Worm (Caenorhabditis elegans): ENCODE results near the gene lgc-44.

lgc-44 gene

DNA sequence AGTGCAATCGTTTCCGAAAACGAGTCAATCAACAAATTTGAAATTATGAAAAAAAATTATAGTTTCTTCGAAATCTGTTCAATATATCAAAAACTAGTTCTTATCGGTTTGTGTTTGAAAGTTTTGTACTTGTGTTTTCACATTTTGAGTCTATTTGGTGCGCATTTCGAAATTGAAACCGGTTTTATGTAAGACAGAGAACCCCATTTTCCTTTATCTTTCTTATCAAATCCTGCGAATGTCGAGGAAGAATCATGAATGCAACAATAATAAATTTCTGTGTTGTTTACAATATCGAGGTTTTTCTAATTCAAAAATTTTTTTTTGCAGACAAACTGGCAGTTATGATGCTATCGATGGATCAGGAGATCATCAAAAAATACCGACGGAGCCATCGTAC is 10.5 kb upstream of the lgc-44 start:
- TF ChIP-seq nhr-21 (tag; optimal IDR thresholded peaks at IDR 0.05) (peak; percentile 10), ceh-16 (tag; optimal IDR thresholded peaks at IDR 0.05) (no peak), unc-62 (GFP tag; optimal IDR thresholded peaks at IDR 0.05) (no peak), snpc-4 (tag; optimal IDR thresholded peaks at IDR 0.05) (no peak), ztf-1 (GFP tag; conservative IDR thresholded peaks at IDR 0.05) (no peak), unc-39 (tag; optimal IDR thresholded peaks at IDR 0.05) (no peak), egl-27 (tag; optimal IDR thresholded peaks at IDR 0.05) (no peak), nhr-25 (tag; optimal IDR thresholded peaks at IDR 0.05) (peak; percentile 21)

DNA sequence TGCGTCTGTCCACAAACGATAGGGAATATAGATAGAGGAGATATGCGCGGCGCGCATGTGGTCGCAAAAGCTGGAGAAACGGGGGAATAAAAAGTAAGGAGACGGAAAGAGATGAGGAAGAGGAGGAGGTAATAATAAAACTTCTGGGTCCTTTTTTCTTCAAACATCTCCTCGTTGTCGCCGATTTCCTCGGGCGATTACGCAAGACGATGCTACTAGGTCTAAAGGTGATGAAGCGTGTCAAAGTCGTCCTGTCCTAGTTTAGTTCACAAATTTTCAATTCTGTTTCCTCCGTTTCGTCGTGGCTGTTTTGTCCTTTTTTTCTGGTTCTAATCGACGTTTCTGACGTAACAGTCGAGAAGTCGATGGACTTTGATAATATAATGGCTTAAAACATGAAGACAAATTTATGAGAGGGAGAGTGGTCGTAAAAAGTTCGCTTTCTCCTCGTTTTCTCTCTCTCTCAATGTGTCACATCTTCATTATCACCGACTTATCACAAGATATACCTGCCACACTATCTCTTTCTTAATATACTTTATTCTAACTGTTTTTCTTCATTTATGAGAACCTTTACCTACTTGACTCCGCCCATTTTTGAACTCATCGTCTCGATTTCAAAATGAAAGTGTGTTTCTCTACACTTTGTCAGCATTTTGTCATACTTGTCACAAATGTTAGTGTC is 8.3 kb upstream of the lgc-44 start:
- TF ChIP-seq crh-2 (tag; optimal IDR thresholded peaks at IDR 0.05) (peak; percentile 49), nhr-25 (tag; optimal IDR thresholded peaks at IDR 0.05) (no peak), blmp-1 (tag; optimal IDR thresholded peaks at IDR 0.05; ENCODE audit: insufficient read depth) (peak; percentile 98), sma-9 (GFP tag; optimal IDR thresholded peaks at IDR 0.05) (peak; percentile 56), sma-9 (tag; optimal IDR thresholded peaks at IDR 0.05) (no peak), nhr-77 (tag; optimal IDR thresholded peaks at IDR 0.05) (no peak), lin-11 (tag; optimal IDR thresholded peaks at IDR 0.05) (no peak), fos-1 (tag; optimal IDR thresholded peaks at IDR 0.05) (peak; percentile 0), nhr-21 (tag; optimal IDR thresholded peaks at IDR 0.05) (peak; percentile 4), unc-55 (GFP tag; optimal IDR thresholded peaks at IDR 0.05) (no peak), nhr-237 (tag; optimal IDR thresholded peaks at IDR 0.05) (no peak)

DNA sequence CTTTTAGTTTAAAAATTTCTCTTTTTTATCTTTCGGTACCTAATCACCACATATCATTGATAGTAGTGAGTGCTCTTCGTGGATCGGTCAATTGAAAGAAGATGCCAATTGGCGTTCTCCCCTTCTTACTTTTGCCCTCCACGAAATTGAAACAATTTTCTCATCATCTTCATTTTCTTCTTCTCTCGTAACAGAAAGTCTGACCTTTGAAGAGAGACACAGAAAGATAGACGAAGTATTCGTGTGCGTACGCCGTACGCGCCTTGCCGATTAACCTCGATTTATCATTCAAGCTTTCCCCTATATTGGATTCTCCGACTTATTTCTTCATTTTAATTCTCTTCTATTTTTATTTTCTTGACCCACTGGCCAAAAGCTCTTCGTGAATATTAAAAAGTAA is 5.1 kb upstream of the lgc-44 start:
- TF ChIP-seq mab-5 (tag; optimal IDR thresholded peaks at IDR 0.05) (no peak), sem-4 (tag; optimal IDR thresholded peaks at IDR 0.05) (peak; percentile 0), nhr-77 (tag; optimal IDR thresholded peaks at IDR 0.05) (no peak), nhr-12 (tag; optimal IDR thresholded peaks at IDR 0.05) (no peak), C34F6.9 (tag; optimal IDR thresholded peaks at IDR 0.05) (peak; percentile 45), blmp-1 (tag; optimal IDR thresholded peaks at IDR 0.05; ENCODE audit: insufficient read depth) (peak; percentile 17), lsy-2 (tag; optimal IDR thresholded peaks at IDR 0.05) (peak in 1 of 2 experiments; percentile 15), sma-9 (GFP tag; optimal IDR thresholded peaks at IDR 0.05) (peak; percentile 54), sma-9 (tag; optimal IDR thresholded peaks at IDR 0.05) (no peak), fos-1 (tag; optimal IDR thresholded peaks at IDR 0.05) (peak; percentile 19), F13H6.1 (tag; optimal IDR thresholded peaks at IDR 0.05) (peak; percentile 29)

DNA sequence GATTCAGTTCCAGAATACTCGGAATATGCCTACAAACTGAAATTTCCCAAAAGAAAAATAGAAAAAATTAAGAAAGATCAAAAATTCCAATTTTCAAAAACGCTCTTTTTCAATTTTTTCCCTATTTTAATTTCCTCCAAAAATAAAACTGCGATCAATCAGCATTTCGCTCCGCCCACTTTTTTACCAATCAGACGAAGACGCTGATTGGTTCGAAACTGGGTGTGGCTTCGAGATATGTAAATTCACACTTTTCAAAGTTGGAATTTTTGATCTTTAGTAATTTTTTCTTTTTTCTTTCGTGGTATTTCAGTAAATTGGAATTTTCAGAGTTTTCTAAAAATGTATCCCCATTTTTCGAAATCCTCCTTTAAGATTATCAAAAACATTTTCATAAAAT is 4.6 kb upstream of the lgc-44 start:
- TF ChIP-seq ama-1 (optimal IDR thresholded peaks at IDR 0.05): no peak

DNA sequence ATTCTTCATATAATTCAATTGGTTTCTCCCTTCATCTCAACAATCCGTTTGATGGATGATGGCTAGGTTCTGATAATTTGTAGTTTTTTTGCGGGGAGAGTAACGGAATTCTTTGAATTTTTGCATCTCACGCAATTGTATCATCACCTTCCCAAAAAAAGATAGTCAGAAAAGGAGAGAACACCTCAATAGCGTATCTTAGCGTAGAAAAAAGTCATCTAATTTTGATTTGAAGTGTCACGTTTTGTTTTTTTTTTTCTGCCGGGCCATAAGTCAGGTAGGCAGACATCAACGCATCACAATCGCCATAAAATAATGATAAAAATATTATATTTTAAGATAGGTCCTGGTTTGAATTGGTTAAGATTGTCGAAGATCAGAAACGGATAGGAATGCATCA is 4.1 kb upstream of the lgc-44 start:
- TF ChIP-seq sma-9 (GFP tag; optimal IDR thresholded peaks at IDR 0.05) (peak; percentile 28), sma-9 (tag; optimal IDR thresholded peaks at IDR 0.05) (no peak), sma-3 (GFP tag; optimal IDR thresholded peaks at IDR 0.05) (no peak), gmeb-1 (tag; optimal IDR thresholded peaks at IDR 0.05) (peak; percentile 20), fos-1 (tag; optimal IDR thresholded peaks at IDR 0.05) (peak; percentile 1), nhr-25 (tag; optimal IDR thresholded peaks at IDR 0.05) (no peak), nhr-237 (tag; optimal IDR thresholded peaks at IDR 0.05) (no peak)

DNA sequence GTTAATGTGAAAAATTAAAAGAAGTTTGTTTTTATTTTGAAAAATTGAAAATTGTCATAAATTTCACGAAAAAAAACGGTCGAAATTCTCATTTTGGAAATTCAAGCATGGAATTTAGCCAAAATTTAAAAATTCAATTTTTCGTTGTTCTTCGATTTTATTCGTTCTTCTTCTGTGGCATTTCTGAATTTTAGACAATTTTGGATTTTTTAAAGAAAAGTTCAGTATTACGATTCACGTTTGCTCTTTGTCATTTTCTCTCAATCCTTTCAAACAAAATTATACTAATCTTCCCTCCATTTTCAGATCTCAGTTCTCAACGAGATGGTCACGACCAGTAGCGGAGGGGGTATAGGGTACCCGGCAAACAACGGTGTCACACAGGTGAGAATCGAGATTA is 3.2 kb upstream of the lgc-44 start, which contains the start of gene ape-1:
TSS of gene ape-1 (plus strand) at position 301 of the 400 bp plus-strand sequence.
- TF ChIP-seq F13H6.1 (tag; optimal IDR thresholded peaks at IDR 0.05) (no peak), ZK546.5 (tag; optimal IDR thresholded peaks at IDR 0.05) (no peak), ceh-16 (tag; optimal IDR thresholded peaks at IDR 0.05) (no peak), nhr-6 (tag; optimal IDR thresholded peaks at IDR 0.05) (no peak), aly-2 (tag; optimal IDR thresholded peaks at IDR 0.05) (no peak), ama-1 (optimal IDR thresholded peaks at IDR 0.05) (no peak), elt-3 (tag; optimal IDR thresholded peaks at IDR 0.05) (no peak), snpc-4 (tag; optimal IDR thresholded peaks at IDR 0.05) (no peak), nhr-12 (tag; optimal IDR thresholded peaks at IDR 0.05) (no peak), dmd-4 (tag; optimal IDR thresholded peaks at IDR 0.05) (no peak), mdl-1 (tag; optimal IDR thresholded peaks at IDR 0.05) (no peak), unc-55 (GFP tag; optimal IDR thresholded peaks at IDR 0.05) (no peak), lin-39 (tag; optimal IDR thresholded peaks at IDR 0.05) (no peak), lin-11 (tag; optimal IDR thresholded peaks at IDR 0.05) (no peak)
